Worm (Caenorhabditis elegans): ENCODE data around the gene tag-209.

The tag-209 gene

ce11 chrII:10744801-10745200, 42.3 kb upstream of the tag-209 start (continued):
- no peak for TF ChIP-seq aha-1 (tag; optimal IDR thresholded peaks at IDR 0.05)
- peak; percentile 15 for TF ChIP-seq snu-23 (GFP tag; optimal IDR thresholded peaks at IDR 0.05)

ce11 chrII:10753694-10754093, 33.4 kb upstream of the tag-209 start:
- no peak for TF ChIP-seq unc-62 (GFP tag; optimal IDR thresholded peaks at IDR 0.05)
- TF ChIP-seq lin-14 (GFP tag; optimal IDR thresholded peaks at IDR 0.05), result peak; percentile 40
- TF ChIP-seq nhr-237 (tag; optimal IDR thresholded peaks at IDR 0.05), result no peak
- TF ChIP-seq ces-1 (GFP tag; optimal IDR thresholded peaks at IDR 0.05), result no peak
- TF ChIP-seq fkh-10 (GFP tag; optimal IDR thresholded peaks at IDR 0.05), result peak; percentile 94
- no peak for TF ChIP-seq fkh-4 (tag; optimal IDR thresholded peaks at IDR 0.05; ENCODE audit: borderline replicate concordance)
- no peak for TF ChIP-seq lin-35 (GFP tag; optimal IDR thresholded peaks at IDR 0.05)

ce11 chrII:10755455-10755854, 31.7 kb upstream of the tag-209 start:
- TF ChIP-seq isw-1 (GFP tag; IDR thresholded peaks at IDR 0.05), result no peak
- peak; percentile 30 for TF ChIP-seq egl-13 (tag; optimal IDR thresholded peaks at IDR 0.05)
- no peak for TF ChIP-seq mab-9 (GFP tag; IDR thresholded peaks at IDR 0.05)
- no peak for TF ChIP-seq fkh-10 (GFP tag; optimal IDR thresholded peaks at IDR 0.05)
- peak; percentile 22 for TF ChIP-seq dsc-1 (tag; optimal IDR thresholded peaks at IDR 0.05)
- peak; percentile 26 for TF ChIP-seq nhr-71 (tag; optimal IDR thresholded peaks at IDR 0.05)
- peak; percentile 20 for TF ChIP-seq unc-86 (tag; optimal IDR thresholded peaks at IDR 0.05)
- peak; percentile 63 for TF ChIP-seq lin-14 (GFP tag; optimal IDR thresholded peaks at IDR 0.05)

ce11 chrII:10758951-10759350, 28.2 kb upstream of the tag-209 start:
- peak; percentile 84 for TF ChIP-seq lin-14 (GFP tag; optimal IDR thresholded peaks at IDR 0.05)
- TF ChIP-seq ces-1 (GFP tag; optimal IDR thresholded peaks at IDR 0.05), result peak; percentile 85
- TF ChIP-seq unc-86 (tag; optimal IDR thresholded peaks at IDR 0.05), result no peak
- peak; percentile 9 for TF ChIP-seq nhr-47 (tag; optimal IDR thresholded peaks at IDR 0.05)
- TF ChIP-seq efl-1 (optimal IDR thresholded peaks at IDR 0.05), result no peak
- peak in 1 of 2 experiments; percentile 53 for TF ChIP-seq efl-1 (GFP tag; optimal IDR thresholded peaks at IDR 0.05 in 1 of 2)
- TF ChIP-seq nhr-71 (tag; optimal IDR thresholded peaks at IDR 0.05), result peak; percentile 26
- TF ChIP-seq isw-1 (GFP tag; IDR thresholded peaks at IDR 0.05), result 0 out of 2 replicates have a peak, but pooled peaks have one; percentile 9
- TF ChIP-seq elt-2 (tag; optimal IDR thresholded peaks at IDR 0.05), result no peak
- peak; percentile 67 for TF ChIP-seq fkh-10 (GFP tag; optimal IDR thresholded peaks at IDR 0.05)
- TF ChIP-seq lsy-2 (tag; optimal IDR thresholded peaks at IDR 0.05), result peak in 1 of 2 experiments; percentile 1
- TF ChIP-seq hlh-17 (GFP tag; optimal IDR thresholded peaks at IDR 0.05; ENCODE audit: borderline replicate concordance), result no peak

ce11 chrII:10759425-10759824, 27.7 kb upstream of the tag-209 start:
- TF ChIP-seq isw-1 (GFP tag; IDR thresholded peaks at IDR 0.05) (no peak), nhr-20 (tag; optimal IDR thresholded peaks at IDR 0.05) (no peak), hlh-4 (tag; optimal IDR thresholded peaks at IDR 0.05) (no peak), ceh-82 (tag; optimal IDR thresholded peaks at IDR 0.05) (no peak), lin-13 (GFP tag; optimal IDR thresholded peaks at IDR 0.05) (no peak), nhr-71 (tag; optimal IDR thresholded peaks at IDR 0.05) (no peak), nhr-11 (tag; optimal IDR thresholded peaks at IDR 0.05) (no peak), nhr-12 (tag; optimal IDR thresholded peaks at IDR 0.05) (no peak), nhr-77 (tag; optimal IDR thresholded peaks at IDR 0.05) (no peak), egl-27 (tag; optimal IDR thresholded peaks at IDR 0.05) (no peak), swsn-7 (tag; optimal IDR thresholded peaks at IDR 0.05) (no peak), mab-9 (GFP tag; IDR thresholded peaks at IDR 0.05) (no peak), lsy-2 (tag; optimal IDR thresholded peaks at IDR 0.05) (no peak), mef-2 (tag; optimal IDR thresholded peaks at IDR 0.05) (no peak), unc-98 (GFP tag; IDR thresholded peaks at IDR 0.05) (no peak), hpl-2 (GFP tag; optimal IDR thresholded peaks at IDR 0.05) (no peak), nhr-19 (GFP tag; conservative IDR thresholded peaks at IDR 0.05) (no peak)

All from whole organism, L1 larva.